Fruit fly (Drosophila melanogaster) whole organism, adult: ENCODE results near the gene mus301.

Source experiments
- CG11617 ChIP-seq: fragments of 200-800 bp; sonication (Bioruptor generic); optimal IDR thresholded peaks from 2 replicates; lab custom pipeline; 2017; ENCODE audit warnings: mild to moderate bottlenecking, missing biosample characterization, missing genetic modification reagents, missing genetic modification characterization
- CG12768 ChIP-seq: fragments of 200-800 bp; sonication (Bioruptor generic); optimal IDR thresholded peaks from 2 replicates; lab custom pipeline; 2017; ENCODE audit warnings: missing biosample characterization, missing genetic modification characterization, mild to moderate bottlenecking, moderate library complexity, missing genetic modification reagents
- CG14711 ChIP-seq: fragments of 200-800 bp; sonication (Bioruptor generic); optimal IDR thresholded peaks from 2 replicates; lab custom pipeline; 2018; ENCODE audit warnings: missing biosample characterization, mild to moderate bottlenecking, missing genetic modification characterization, moderate library complexity
- CG1620 ChIP-seq: fragments of 200-800 bp; sonication (Bioruptor generic); optimal IDR thresholded peaks from 2 replicates; lab custom pipeline; 2016; ENCODE audit warnings: missing biosample characterization, missing genetic modification characterization
- CG33017 ChIP-seq: fragments of 200-800 bp; sonication (Bioruptor generic); optimal IDR thresholded peaks from 2 replicates; lab custom pipeline; 2018; ENCODE audit warnings: missing biosample characterization, mild to moderate bottlenecking, missing genetic modification characterization, moderate library complexity
- CG5204 ChIP-seq: fragments of 200-800 bp; sonication (Bioruptor generic); optimal IDR thresholded peaks from 2 replicates; lab custom pipeline; 2016; ENCODE audit warnings: missing biosample characterization, missing genetic modification characterization
- CG7045 ChIP-seq: fragments of 200-800 bp; sonication (Bioruptor generic); optimal IDR thresholded peaks from 2 replicates; lab custom pipeline; 2017; ENCODE audit warnings: missing biosample characterization, mild to moderate bottlenecking, missing genetic modification characterization
- CG7101 ChIP-seq: fragments of 200-800 bp; sonication (Bioruptor generic); optimal IDR thresholded peaks from 2 replicates; lab custom pipeline; 2018; ENCODE audit warnings: missing biosample characterization, mild to moderate bottlenecking, missing genetic modification characterization, moderate library complexity
- Clk ChIP-seq: fragments of 200-800 bp; sonication (Bioruptor generic); optimal IDR thresholded peaks from 2 replicates; lab custom pipeline; 2017; ENCODE audit warnings: missing biosample characterization, missing genetic modification characterization
- Crg-1 ChIP-seq: fragments of 200-800 bp; sonication (Bioruptor generic); optimal IDR thresholded peaks from 2 replicates; lab custom pipeline; 2016; ENCODE audit warnings: missing biosample characterization, missing genetic modification characterization
- Hr96 ChIP-seq: fragments of 200-800 bp; sonication (Bioruptor generic); optimal IDR thresholded peaks from 2 replicates; lab custom pipeline; 2016; ENCODE audit warnings: missing biosample characterization, missing genetic modification characterization
- Mnt ChIP-seq: fragments of 200-800 bp; sonication (Bioruptor generic); optimal IDR thresholded peaks from 2 replicates; lab custom pipeline; 2016; ENCODE audit warnings: missing biosample characterization, mild to moderate bottlenecking, missing genetic modification characterization
- bab1 ChIP-seq: fragments of 200-800 bp; sonication (Bioruptor generic); optimal IDR thresholded peaks from 3 replicates; lab custom pipeline; 2019; ENCODE audit warnings: missing biosample characterization, mild to moderate bottlenecking, missing genetic modification characterization, moderate library complexity
- cic ChIP-seq: fragments of 200-800 bp; sonication (Bioruptor generic); optimal IDR thresholded peaks from 2 replicates; lab custom pipeline; 2017; ENCODE audit warnings: missing biosample characterization, mild to moderate bottlenecking, missing genetic modification characterization, moderate library complexity
- cnc ChIP-seq, 2 experiments: fragments of >200 bp; optimal IDR thresholded peaks; 2 replicates each; lab custom pipeline; 2017
- kay ChIP-seq: fragments of 200-800 bp; sonication (Bioruptor generic); peaks from one replicate; lab custom pipeline; 2016; ENCODE audit warnings: missing biosample characterization, missing genetic modification characterization, borderline replicate concordance
- ovo ChIP-seq: fragments of 200-800 bp; sonication (Bioruptor generic); optimal IDR thresholded peaks from 2 replicates; lab custom pipeline; 2016; ENCODE audit warnings: missing biosample characterization, missing genetic modification characterization
- pad ChIP-seq: fragments of 200-800 bp; sonication (Bioruptor generic); optimal IDR thresholded peaks from 3 replicates; lab custom pipeline; 2017; ENCODE audit warnings: missing biosample characterization, missing genetic modification characterization, mild to moderate bottlenecking, moderate library complexity, missing genetic modification reagents
- tj ChIP-seq: fragments of 200-800 bp; sonication (Bioruptor generic); optimal IDR thresholded peaks from 3 replicates; lab custom pipeline; 2017; ENCODE audit warnings: missing biosample characterization, mild to moderate bottlenecking, missing genetic modification characterization, moderate library complexity
- toe ChIP-seq: fragments of 200-800 bp; sonication (Bioruptor generic); optimal IDR thresholded peaks from 2 replicates; lab custom pipeline; 2016; ENCODE audit warnings: missing biosample characterization, missing genetic modification characterization

mus301 gene

dm6 chr3L:8097101-8097500 is 40.5 kb upstream of the mus301 start:
- TF ChIP-seq CG11617 (GFP tag; lab: Kevin White, UChicago) (no peak), cic (GFP tag; lab: Kevin White, UChicago) (no peak), toe (no peak), CG33017 (tag; lab: Kevin White, UChicago) (no peak), CG7045 (GFP tag; lab: Kevin White, UChicago) (no peak), ovo (GFP tag; lab: Kevin White, UChicago) (no peak), CG12768 (no peak), CG1620 (no peak), Hr96 (GFP tag; lab: Kevin White, UChicago) (no peak), Clk (no peak), bab1 (GFP tag; lab: Kevin White, UChicago) (no peak)

dm6 chr3L:8108201-8108600 is 29.4 kb upstream of the mus301 start:
- TF ChIP-seq toe (no peak), Clk (no peak)

dm6 chr3L:8108886-8109285 is 28.7 kb upstream of the mus301 start, which contains the start of gene fan:
Gene fan (plus strand): TSS chr3L:8109132.
- TF ChIP-seq CG1620 (no peak), Hr96 (GFP tag; lab: Kevin White, UChicago) (no peak), pad (GFP tag; lab: Kevin White, UChicago) (no peak), CG7101 (tag; lab: Kevin White, UChicago) (no peak)

- peak; percentile 74 for TF ChIP-seq Crg-1 (GFP tag; lab: Kevin White, UChicago)
- peak; percentile 98 for TF ChIP-seq CG14711 (tag; lab: Kevin White, UChicago)
- peak; percentile 73 for TF ChIP-seq Mnt (GFP tag; lab: Kevin White, UChicago)
- TF ChIP-seq bab1 (GFP tag; lab: Kevin White, UChicago): peak; percentile 33
- TF ChIP-seq CG33017 (tag; lab: Kevin White, UChicago): peak; percentile 2
- no peak for TF ChIP-seq CG5204 (GFP tag; lab: Kevin White, UChicago)
- no peak for TF ChIP-seq CG11617 (GFP tag; lab: Kevin White, UChicago)
- no peak for TF ChIP-seq cic (GFP tag; lab: Kevin White, UChicago)
- TF ChIP-seq Clk: no peak
- TF ChIP-seq kay (GFP tag; lab: Kevin White, UChicago): no peak
- TF ChIP-seq CG1620: peak; percentile 57
- peak; percentile 46 for TF ChIP-seq pad (GFP tag; lab: Kevin White, UChicago)
- TF ChIP-seq CG7101 (tag; lab: Kevin White, UChicago): peak; percentile 22
- peak; percentile 40 for TF ChIP-seq CG12768
- TF ChIP-seq ovo (GFP tag; lab: Kevin White, UChicago): no peak
Measured at dm6 chr3L:8110171-8110570, 27.4 kb upstream of the mus301 start, which contains the start of gene Nulp1. Gene Nulp1 (plus strand): TSS chr3L:8110368.

dm6 chr3L:8115864-8116528 is 21.6 kb upstream of the mus301 start, which contains the start of the genes Arp3 and msk:
Gene Arp3 (minus strand): TSS chr3L:8115902.
Gene msk (plus strand): TSS chr3L:8116179.
- TF ChIP-seq CG33017 (tag; lab: Kevin White, UChicago): peak; percentile 79
- TF ChIP-seq Crg-1 (GFP tag; lab: Kevin White, UChicago): peak; percentile 94
- no peak for TF ChIP-seq cnc (optimal IDR thresholded peaks at IDR 0.05; lab: Kevin White, UChicago)
- TF ChIP-seq kay (GFP tag; lab: Kevin White, UChicago): peak; percentile 99
- peak; percentile 95 for TF ChIP-seq Mnt (GFP tag; lab: Kevin White, UChicago)
- TF ChIP-seq CG11617 (GFP tag; lab: Kevin White, UChicago): peak; percentile 84
- TF ChIP-seq CG1620: peak; percentile 89
- no peak for TF ChIP-seq CG5204 (GFP tag; lab: Kevin White, UChicago)
- TF ChIP-seq CG7101 (tag; lab: Kevin White, UChicago): peak; percentile 86
- TF ChIP-seq bab1 (GFP tag; lab: Kevin White, UChicago): peak; percentile 88
- peak; percentile 79 for TF ChIP-seq pad (GFP tag; lab: Kevin White, UChicago)
- no peak for TF ChIP-seq toe
- TF ChIP-seq ovo (GFP tag; lab: Kevin White, UChicago): peak; percentile 72
- no peak for TF ChIP-seq Hr96 (GFP tag; lab: Kevin White, UChicago)
- peak; percentile 77 for TF ChIP-seq cic (GFP tag; lab: Kevin White, UChicago)
- peak; percentile 56 for TF ChIP-seq tj (GFP tag; lab: Kevin White, UChicago)
- peak; percentile 78 for TF ChIP-seq Clk
- TF ChIP-seq CG7045 (GFP tag; lab: Kevin White, UChicago): peak; percentile 88
- TF ChIP-seq CG12768: peak; percentile 91
- TF ChIP-seq CG14711 (tag; lab: Kevin White, UChicago): peak; percentile 77

dm6 chr3L:8116809-8117208 is 20.8 kb upstream of the mus301 start:
- no peak for TF ChIP-seq ovo (GFP tag; lab: Kevin White, UChicago)
- TF ChIP-seq tj (GFP tag; lab: Kevin White, UChicago): peak; percentile 91
- TF ChIP-seq CG12768: peak; percentile 20

- peak; percentile 36 for TF ChIP-seq CG1620
- peak; percentile 71 for TF ChIP-seq bab1 (GFP tag; lab: Kevin White, UChicago)
- TF ChIP-seq Mnt (GFP tag; lab: Kevin White, UChicago): peak; percentile 56
- peak; percentile 44 for TF ChIP-seq CG33017 (tag; lab: Kevin White, UChicago)
- no peak for TF ChIP-seq CG5204 (GFP tag; lab: Kevin White, UChicago)
- TF ChIP-seq pad (GFP tag; lab: Kevin White, UChicago): peak; percentile 17
- peak; percentile 29 for TF ChIP-seq CG11617 (GFP tag; lab: Kevin White, UChicago)
- TF ChIP-seq cic (GFP tag; lab: Kevin White, UChicago): peak; percentile 13
- TF ChIP-seq CG14711 (tag; lab: Kevin White, UChicago): peak; percentile 44
- TF ChIP-seq cnc (optimal IDR thresholded peaks at IDR 0.05; lab: Kevin White, UChicago): no peak
- no peak for TF ChIP-seq toe
- peak; percentile 18 for TF ChIP-seq Crg-1 (GFP tag; lab: Kevin White, UChicago)
- peak; percentile 61 for TF ChIP-seq CG7101 (tag; lab: Kevin White, UChicago)
Measured at dm6 chr3L:8121590-8121989, 16.0 kb upstream of the mus301 start, which contains the start of gene ldbr. Gene ldbr (plus strand): TSS chr3L:8121827.
